Fruit fly (Drosophila melanogaster): ENCODE results near the gene chinmo.

Gene chinmo

dm6 chr2L:1723937-1724591 lies 73.0 kb downstream of the chinmo start, which contains the start of gene Rim2 (continued):
- TF ChIP-seq slou (GFP tag; optimal IDR thresholded peaks at IDR 0.05): no peak
- no peak for TF ChIP-seq Dfd (GFP tag; optimal IDR thresholded peaks at IDR 0.05)
- TF ChIP-seq Hey (tag; optimal IDR thresholded peaks at IDR 0.05): no peak
- no peak for TF ChIP-seq CG12071 (GFP tag; optimal IDR thresholded peaks at IDR 0.05)
- TF ChIP-seq hth (optimal IDR thresholded peaks at IDR 0.05): no peak
- TF ChIP-seq CG3847 (GFP tag; IDR thresholded peaks at IDR 0.05): peak; percentile 30; the same call in 1 of the 2 replicates
- no peak for TF ChIP-seq Hr39 (optimal IDR thresholded peaks at IDR 0.05)
- TF ChIP-seq H15 (GFP tag; IDR thresholded peaks at IDR 0.05): no peak
- no peak for TF ChIP-seq CG31224 (GFP tag; IDR thresholded peaks at IDR 0.05)
- no peak for TF ChIP-seq Fer3 (tag; optimal IDR thresholded peaks at IDR 0.05)
- TF ChIP-seq CG31388 (GFP tag; optimal IDR thresholded peaks at IDR 0.05): no peak
- peak; percentile 52 for TF ChIP-seq grn (GFP tag; optimal IDR thresholded peaks at IDR 0.05)
- no peak; the same call in 2 of the 3 replicates for TF ChIP-seq CG6791 (GFP tag; IDR thresholded peaks at IDR 0.05; ENCODE audit: partially characterized antibody)
- TF ChIP-seq pan (optimal IDR thresholded peaks at IDR 0.05): no peak
- no peak for TF ChIP-seq pan (GFP tag; optimal IDR thresholded peaks at IDR 0.05 in 1 of 2, IDR thresholded peaks at IDR 0.05 in 1 of 2)
- TF ChIP-seq pzg (GFP tag; optimal IDR thresholded peaks at IDR 0.05): peak; percentile 96
- no peak for TF ChIP-seq sr (GFP tag; IDR thresholded peaks at IDR 0.05)
- peak; percentile 35 for TF ChIP-seq p53 (GFP tag; optimal IDR thresholded peaks at IDR 0.05)
- peak; percentile 64 for TF ChIP-seq MBD-R2 (GFP tag; IDR thresholded peaks at IDR 0.05)
- TF ChIP-seq z (GFP tag; IDR thresholded peaks at IDR 0.05): 0 out of 3 replicates have a peak, but pooled peaks have one; percentile 3
- TF ChIP-seq scrt (GFP tag; optimal IDR thresholded peaks at IDR 0.05): peak; percentile 11
- no peak for TF ChIP-seq Aef1 (GFP tag; IDR thresholded peaks at IDR 0.05)
- no peak for TF ChIP-seq Hsf (GFP tag; optimal IDR thresholded peaks at IDR 0.05)
- TF ChIP-seq fd3F (GFP tag; optimal IDR thresholded peaks at IDR 0.05): no peak
- no peak for TF ChIP-seq zf30C (GFP tag; optimal IDR thresholded peaks at IDR 0.05)
- TF ChIP-seq Nf-YC (tag; optimal IDR thresholded peaks at IDR 0.05): peak; percentile 33
- peak; percentile 1 for TF ChIP-seq nerfin-1 (tag; optimal IDR thresholded peaks at IDR 0.05)
- TF ChIP-seq kah (GFP tag; optimal IDR thresholded peaks at IDR 0.05): no peak
- TF ChIP-seq Blimp-1 (GFP tag; optimal IDR thresholded peaks at IDR 0.05): no peak
- no peak for TF ChIP-seq dmrt11E (tag; optimal IDR thresholded peaks at IDR 0.05)
- peak; percentile 75 for TF ChIP-seq HmgZ (tag; optimal IDR thresholded peaks at IDR 0.05)
- no peak for TF ChIP-seq CG8281 (tag; optimal IDR thresholded peaks at IDR 0.05)
- no peak for TF ChIP-seq CG3838 (GFP tag; optimal IDR thresholded peaks at IDR 0.05)
- TF ChIP-seq ato (GFP tag; IDR thresholded peaks at IDR 0.05; ENCODE audit: partially characterized antibody): peak; percentile 40; the same call in 1 of the 2 replicates
- no peak for TF ChIP-seq CG4404 (GFP tag; IDR thresholded peaks at IDR 0.05)
- TF ChIP-seq fd96Cb (tag; optimal IDR thresholded peaks at IDR 0.05): no peak
- no peak for TF ChIP-seq BtbVII (GFP tag; optimal IDR thresholded peaks at IDR 0.05)
- peak; percentile 66 for TF ChIP-seq CG1603 (tag; optimal IDR thresholded peaks at IDR 0.05)
- 0 out of 2 replicates have a peak, but pooled peaks have one; percentile 8 for TF ChIP-seq Adf1 (GFP tag; IDR thresholded peaks at IDR 0.05)
- peak; percentile 26 for TF ChIP-seq CG9609 (GFP tag; optimal IDR thresholded peaks at IDR 0.05)
- no peak for TF ChIP-seq CG1647 (GFP tag; optimal IDR thresholded peaks at IDR 0.05)
- no peak for TF ChIP-seq pb (GFP tag; optimal IDR thresholded peaks at IDR 0.05)
- TF ChIP-seq Fer2 (tag; optimal IDR thresholded peaks at IDR 0.05): no peak
- TF ChIP-seq CG10565 (GFP tag; optimal IDR thresholded peaks at IDR 0.05): no peak
- TF ChIP-seq sim (GFP tag; IDR thresholded peaks at IDR 0.05): no peak
- no peak for TF ChIP-seq MTF-1 (GFP tag; optimal IDR thresholded peaks at IDR 0.05; ENCODE audit: borderline replicate concordance)
- TF ChIP-seq gcm2 (GFP tag; optimal IDR thresholded peaks at IDR 0.05): no peak
- no peak for TF ChIP-seq ase (GFP tag; IDR thresholded peaks at IDR 0.05)
- TF ChIP-seq ERR (GFP tag; optimal IDR thresholded peaks at IDR 0.05): peak; percentile 61
- TF ChIP-seq Sry-δ (GFP tag; optimal IDR thresholded peaks at IDR 0.05): peak; percentile 65
- peak; percentile 49 for TF ChIP-seq gro (GFP tag; optimal IDR thresholded peaks at IDR 0.05)
